Fruit fly (Drosophila melanogaster) whole organism, prepupa: ENCODE measurements around the gene CG12099.

Source experiments
- Blimp-1 ChIP-seq: fragments of 200-800 bp; sonication (Bioruptor generic); optimal IDR thresholded peaks from 3 replicates; lab custom pipeline; 2017; ENCODE audit warnings: missing biosample characterization, missing genetic modification characterization, mild to moderate bottlenecking, moderate library complexity, missing genetic modification reagents
- CG10631 ChIP-seq: fragments of 200-800 bp; sonication (Bioruptor generic); optimal IDR thresholded peaks from 2 replicates; lab custom pipeline; 2016; ENCODE audit warnings: missing biosample characterization, missing genetic modification characterization
- CG11762 ChIP-seq: fragments of 200-800 bp; sonication (Bioruptor generic); optimal IDR thresholded peaks from 3 replicates; lab custom pipeline; 2016; ENCODE audit warnings: missing biosample characterization, missing genetic modification characterization; ENCODE audit not compliant: insufficient read depth
- CG15336 ChIP-seq: fragments of 200-800 bp; sonication (Bioruptor generic); IDR thresholded peaks from 2 replicates; pipeline ENCODE4 v1.3.6; 2022; ENCODE audit warnings: missing biosample characterization, missing genetic modification characterization
- CG1621 ChIP-seq: fragments of 200-800 bp; sonication (Bioruptor generic); optimal IDR thresholded peaks from 3 replicates; lab custom pipeline; 2018; ENCODE audit warnings: missing biosample characterization, mild to moderate bottlenecking, missing genetic modification characterization
- CG32006 ChIP-seq: fragments of 200-800 bp; sonication (Bioruptor generic); optimal IDR thresholded peaks from 3 replicates; lab custom pipeline; 2017; ENCODE audit warnings: missing biosample characterization, mild to moderate bottlenecking, missing genetic modification characterization
- CG34406 ChIP-seq: fragments of 200-800 bp; sonication (Bioruptor generic); optimal IDR thresholded peaks from 3 replicates; lab custom pipeline; 2016; ENCODE audit warnings: missing biosample characterization, missing genetic modification characterization
- CG3919 ChIP-seq: fragments of 200-800 bp; sonication (Bioruptor generic); optimal IDR thresholded peaks from 3 replicates; lab custom pipeline; 2016; ENCODE audit warnings: missing biosample characterization, missing genetic modification characterization
- CG4318 ChIP-seq: fragments of 200-800 bp; sonication (Bioruptor generic); optimal IDR thresholded peaks from 3 replicates; lab custom pipeline; 2017; ENCODE audit warnings: missing biosample characterization, mild to moderate bottlenecking, missing genetic modification characterization
- CG6163 ChIP-seq: fragments of 200-800 bp; sonication (Bioruptor generic); IDR thresholded peaks from 3 replicates; pipeline ENCODE4 v1.3.6; 2022; ENCODE audit warnings: missing biosample characterization, missing genetic modification characterization
- CG6276 ChIP-seq: fragments of 200-800 bp; sonication (Bioruptor generic); optimal IDR thresholded peaks from 2 replicates; lab custom pipeline; 2017; ENCODE audit warnings: missing biosample characterization, mild to moderate bottlenecking, missing genetic modification characterization
- CG6808 ChIP-seq: fragments of 200-800 bp; sonication (Bioruptor generic); optimal IDR thresholded peaks from 3 replicates; lab custom pipeline; 2017; ENCODE audit warnings: missing biosample characterization, missing genetic modification characterization, mild to moderate bottlenecking, moderate library complexity, missing genetic modification reagents
- CG6854 ChIP-seq: fragments of 200-800 bp; sonication (Bioruptor generic); optimal IDR thresholded peaks from 2 replicates; lab custom pipeline; 2017; ENCODE audit warnings: missing biosample characterization, mild to moderate bottlenecking, missing genetic modification characterization
- CG7368 ChIP-seq: fragments of 200-800 bp; sonication (Bioruptor generic); optimal IDR thresholded peaks from 3 replicates; lab custom pipeline; 2016; ENCODE audit warnings: missing biosample characterization, missing genetic modification characterization
- CG8119 ChIP-seq: fragments of 200-800 bp; sonication (Bioruptor generic); IDR thresholded peaks from 3 replicates; pipeline ENCODE4 v1.3.6; 2022; ENCODE audit warnings: missing biosample characterization, missing genetic modification characterization
- CG9139 ChIP-seq: fragments of 200-800 bp; sonication (Bioruptor generic); optimal IDR thresholded peaks from 3 replicates; lab custom pipeline; 2017; ENCODE audit warnings: missing biosample characterization, mild to moderate bottlenecking, missing genetic modification characterization
- Ets96B ChIP-seq: fragments of 200-800 bp; optimal IDR thresholded peaks from 2 replicates; lab custom pipeline; 2019; ENCODE audit warnings: missing biosample characterization, mild to moderate bottlenecking, missing genetic modification characterization, moderate library complexity
- Gug ChIP-seq: fragments of 200-800 bp; sonication (Bioruptor generic); IDR thresholded peaks from 2 replicates; pipeline ENCODE4 v1.3.6; 2022; ENCODE audit warnings: missing biosample characterization, missing genetic modification characterization
- OdsH ChIP-seq: fragments of 200-800 bp; sonication (Bioruptor generic); optimal IDR thresholded peaks from 3 replicates; lab custom pipeline; 2016; ENCODE audit warnings: missing biosample characterization, missing genetic modification characterization
- Sox14 ChIP-seq: fragments of 200-800 bp; sonication (Bioruptor generic); optimal IDR thresholded peaks from 3 replicates; lab custom pipeline; 2016; ENCODE audit warnings: missing biosample characterization, missing genetic modification characterization
- Sox15 ChIP-seq: fragments of 200-800 bp; sonication (Bioruptor generic); optimal IDR thresholded peaks from 3 replicates; lab custom pipeline; 2016; ENCODE audit warnings: missing biosample characterization, missing genetic modification characterization
- acj6 ChIP-seq: fragments of 200-800 bp; sonication (Bioruptor generic); optimal IDR thresholded peaks from 3 replicates; lab custom pipeline; 2016; ENCODE audit warnings: missing biosample characterization, missing genetic modification characterization
- cyc ChIP-seq: fragments of 200-800 bp; sonication (Bioruptor generic); optimal IDR thresholded peaks from 3 replicates; lab custom pipeline; 2016; ENCODE audit warnings: missing biosample characterization, missing genetic modification characterization
- fd59A ChIP-seq: fragments of 200-800 bp; sonication (Bioruptor generic); optimal IDR thresholded peaks from 2 replicates; lab custom pipeline; 2017; ENCODE audit warnings: missing biosample characterization, mild to moderate bottlenecking, missing genetic modification characterization, missing genetic modification reagents
- fkh ChIP-seq: fragments of 200-800 bp; sonication (Bioruptor generic); optimal IDR thresholded peaks from 3 replicates; lab custom pipeline; 2017; ENCODE audit warnings: missing biosample characterization, mild to moderate bottlenecking, missing genetic modification characterization, moderate library complexity
- lz ChIP-seq: fragments of 200-800 bp; sonication (Bioruptor generic); optimal IDR thresholded peaks from 3 replicates; lab custom pipeline; 2016; ENCODE audit warnings: missing biosample characterization, missing genetic modification characterization
- net ChIP-seq: fragments of 200-800 bp; sonication (Bioruptor generic); optimal IDR thresholded peaks from 3 replicates; lab custom pipeline; 2016; ENCODE audit warnings: missing biosample characterization, missing genetic modification characterization
- pdm3 ChIP-seq: fragments of 200-800 bp; sonication (Bioruptor generic); optimal IDR thresholded peaks from 3 replicates; lab custom pipeline; 2016; ENCODE audit warnings: missing biosample characterization, missing genetic modification characterization
- salr ChIP-seq, 2 experiments: fragments of 200-800 bp; sonication (Bioruptor generic); optimal IDR thresholded peaks; 3 replicates each; lab custom pipeline; 2016 to 2018; ENCODE audit warnings: missing biosample characterization in 2 of 2, missing genetic modification characterization in 2 of 2, mild to moderate bottlenecking in 1 of 2
- ss ChIP-seq, 2 experiments: fragments of 200-800 bp; sonication (Bioruptor generic); optimal IDR thresholded peaks; 2 replicates in 1 of 2; 3 replicates in 1 of 2; lab custom pipeline; 2017 to 2018; ENCODE audit warnings: mild to moderate bottlenecking in 2 of 2, missing biosample characterization in 2 of 2, missing genetic modification characterization in 2 of 2, moderate library complexity in 1 of 2
- svp ChIP-seq: fragments of 200-800 bp; sonication (Bioruptor generic); peaks from one replicate; lab custom pipeline; 2016; ENCODE audit warnings: missing biosample characterization, missing genetic modification characterization
- topi ChIP-seq: fragments of 200-800 bp; sonication (Bioruptor generic); optimal IDR thresholded peaks from 3 replicates; lab custom pipeline; 2016; ENCODE audit warnings: missing biosample characterization, missing genetic modification characterization

The CG12099 gene

dm6 chr3L:1575731-1576376 is 17.6 kb upstream of the CG12099 start (continued):
- TF ChIP-seq acj6 (GFP tag; lab: Kevin White, UChicago), result peak; percentile 12
- no peak for TF ChIP-seq fd59A (GFP tag; lab: Kevin White, UChicago)
- TF ChIP-seq CG10631, result no peak
- TF ChIP-seq svp, result no peak
- TF ChIP-seq topi (GFP tag; lab: Kevin White, UChicago), result no peak

dm6 chr3L:1573191-1573590 is 14.9 kb upstream of the CG12099 start:
- TF ChIP-seq CG4318 (no peak), CG15336 (no peak), cyc (GFP tag; lab: Kevin White, UChicago) (no peak), acj6 (GFP tag; lab: Kevin White, UChicago) (no peak), CG6808 (GFP tag; lab: Kevin White, UChicago) (no peak), CG6163 (GFP tag; lab: Robert Waterston, UW) (no peak), Blimp-1 (GFP tag; lab: Kevin White, UChicago) (no peak), CG11762 (no peak), lz (GFP tag; lab: Kevin White, UChicago) (no peak), CG32006 (GFP tag; lab: Kevin White, UChicago) (no peak), CG8119 (GFP tag; lab: Robert Waterston, UW) (no peak), CG34406 (GFP tag; lab: Kevin White, UChicago) (no peak), Sox14 (GFP tag; lab: Kevin White, UChicago) (no peak), CG9139 (GFP tag; lab: Kevin White, UChicago) (no peak), fd59A (GFP tag; lab: Kevin White, UChicago) (no peak)

- TF ChIP-seq CG6163 (GFP tag; lab: Robert Waterston, UW), result no peak
- no peak for TF ChIP-seq CG4318
- TF ChIP-seq OdsH (GFP tag; lab: Kevin White, UChicago), result no peak
- TF ChIP-seq CG6808 (GFP tag; lab: Kevin White, UChicago), result no peak
- TF ChIP-seq topi (GFP tag; lab: Kevin White, UChicago), result no peak
- no peak for TF ChIP-seq pdm3 (GFP tag; lab: Kevin White, UChicago)
- TF ChIP-seq cyc (GFP tag; lab: Kevin White, UChicago), result no peak
- no peak for TF ChIP-seq CG10631
- no peak for TF ChIP-seq CG15336
- TF ChIP-seq net (GFP tag; lab: Kevin White, UChicago), result no peak
- no peak for TF ChIP-seq Ets96B (tag; lab: Kevin White, UChicago)
- TF ChIP-seq, all 60 proteins: peak for 0
Measured at dm6 chr3L:1571077-1571476, 12.8 kb upstream of the CG12099 start.

dm6 chr3L:1569966-1570276 is 11.6 kb upstream of the CG12099 start:
- TF ChIP-seq lz (GFP tag; lab: Kevin White, UChicago) (no peak), CG8119 (GFP tag; lab: Robert Waterston, UW) (no peak), CG3919 (GFP tag; lab: Kevin White, UChicago) (no peak), CG6854 (peak; percentile 57), CG6276 (GFP tag; lab: Kevin White, UChicago) (no peak), svp (peak; percentile 74), CG7368 (GFP tag; lab: Kevin White, UChicago) (no peak), Gug (GFP tag; lab: Robert Waterston, UW) (no peak), Sox15 (GFP tag; lab: Kevin White, UChicago) (no peak), fkh (GFP tag; lab: Kevin White, UChicago) (no peak), Sox14 (GFP tag; lab: Kevin White, UChicago) (peak; percentile 39), OdsH (GFP tag; lab: Kevin White, UChicago) (no peak), salr (GFP tag; optimal IDR thresholded peaks at IDR 0.05; lab: Kevin White, UChicago) (no peak), CG1621 (tag; lab: Kevin White, UChicago) (no peak), ss (GFP tag; optimal IDR thresholded peaks at IDR 0.05; lab: Kevin White, UChicago) (peak in 1 of 2 experiments; percentile 30)
